Worm (Caenorhabditis elegans): ENCODE data around the gene lias-1.

ce11 chrIII:3539499-3539898, 34.6 kb upstream of the lias-1 start:
- no peak for TF ChIP-seq ceh-19 (GFP tag; optimal IDR thresholded peaks at IDR 0.05)
- no peak for TF ChIP-seq K02D7.2 (tag; optimal IDR thresholded peaks at IDR 0.05)
- TF ChIP-seq pqm-1 (tag; optimal IDR thresholded peaks at IDR 0.05), result no peak
- no peak for TF ChIP-seq nhr-11 (tag; optimal IDR thresholded peaks at IDR 0.05)
- no peak for TF ChIP-seq ets-4 (tag; optimal IDR thresholded peaks at IDR 0.05)
